Worm (Caenorhabditis elegans) whole organism, early embryonic: Measurements from ENCODE around the gene Y22D7AR.6.

Source experiments
- F13C5.2 ChIP-seq: sonication (generic microtip); optimal IDR thresholded peaks from 2 replicates; lab custom pipeline; 2017; ENCODE audit warnings: mild to moderate bottlenecking, missing genetic modification characterization, inconsistent platforms, missing compliant biosample characterization
- ama-1 ChIP-seq: fragments of 150-350 bp; optimal IDR thresholded peaks from 2 replicates; lab custom pipeline; 2014
- ceh-13 ChIP-seq: fragments of 200-800 bp; sonication (Bioruptor generic); optimal IDR thresholded peaks from 2 replicates; lab custom pipeline; 2018; ENCODE audit warnings: mild to moderate bottlenecking, missing genetic modification characterization, missing compliant biosample characterization
- ceh-36 ChIP-seq: sonication (generic microtip); optimal IDR thresholded peaks from 2 replicates; lab custom pipeline; 2016; ENCODE audit warnings: missing genetic modification characterization, inconsistent platforms, missing compliant biosample characterization
- ets-7 ChIP-seq: sonication (generic microtip); optimal IDR thresholded peaks from 2 replicates; lab custom pipeline; 2016; ENCODE audit warnings: missing genotype, missing genetic modification characterization, missing compliant biosample characterization
- flt-1 ChIP-seq: fragments of 200-800 bp; sonication (Bioruptor generic); IDR thresholded peaks from 2 replicates; pipeline ENCODE4 v1.3.6; 2022; ENCODE audit warnings: missing genetic modification characterization, missing compliant biosample characterization
- hmbx-1 ChIP-seq: sonication (generic microtip); optimal IDR thresholded peaks from 2 replicates; lab custom pipeline; 2016; ENCODE audit warnings: mild to moderate bottlenecking, missing genetic modification characterization, missing compliant biosample characterization
- hmg-4 ChIP-seq: fragments of 200-800 bp; sonication (Bioruptor generic); optimal IDR thresholded peaks from 2 replicates; lab custom pipeline; 2018; ENCODE audit warnings: mild to moderate bottlenecking, missing genetic modification characterization, missing compliant biosample characterization
- hnd-1 ChIP-seq: sonication (generic microtip); optimal IDR thresholded peaks from 2 replicates; lab custom pipeline; 2016; ENCODE audit warnings: missing genetic modification characterization, missing compliant biosample characterization
- pes-1 ChIP-seq: fragments of 200-800 bp; sonication (Bioruptor generic); IDR thresholded peaks from 2 replicates; pipeline ENCODE4 v1.3.6; 2022; ENCODE audit warnings: missing genetic modification reagents, missing genetic modification characterization, missing compliant biosample characterization
- scrt-1 ChIP-seq: fragments of 200-800 bp; sonication (Bioruptor generic); IDR thresholded peaks from 2 replicates; pipeline ENCODE4 v1.3.6; 2022; ENCODE audit warnings: missing genetic modification characterization, missing compliant biosample characterization
- sea-1 ChIP-seq: fragments of 200-800 bp; sonication (Bioruptor generic); conservative IDR thresholded peaks from 2 replicates; pipeline ENCODE4 v1.3.6; 2022; ENCODE audit warnings: missing genetic modification characterization, missing compliant biosample characterization
- tbx-11 ChIP-seq: fragments of 200-800 bp; sonication (Bioruptor generic); IDR thresholded peaks from 2 replicates; pipeline ENCODE4 v1.3.6; 2022; ENCODE audit warnings: missing genetic modification characterization, missing compliant biosample characterization
- tbx-37 ChIP-seq: fragments of 200-800 bp; sonication (Bioruptor generic); conservative IDR thresholded peaks from 2 replicates; pipeline ENCODE4 v1.3.6; 2022; ENCODE audit warnings: missing genetic modification reagents, missing genetic modification characterization, missing compliant biosample characterization

ce11 chrIII:1634270-1634669 lies 42.3 kb downstream of the Y22D7AR.6 start, which contains the start of gene Y22D7AL.11:
- no peak for TF ChIP-seq ama-1
- no peak for TF ChIP-seq sea-1 (GFP tag; lab: Robert Waterston, UW)
- TF ChIP-seq ceh-13 (GFP tag; lab: Kevin White, UChicago) = no peak
- no peak for TF ChIP-seq hnd-1 (tag; lab: Kevin White, UChicago)
- TF ChIP-seq F13C5.2 (tag; lab: Kevin White, UChicago) = no peak
- TF ChIP-seq tbx-11 = no peak
- no peak for TF ChIP-seq hmg-4 (GFP tag; lab: Kevin White, UChicago)
- no peak for TF ChIP-seq scrt-1
- no peak for TF ChIP-seq flt-1 (GFP tag; lab: Robert Waterston, UW)
- no peak for TF ChIP-seq ceh-36 (tag; lab: Kevin White, UChicago)
- no peak for TF ChIP-seq hmbx-1 (tag; lab: Kevin White, UChicago)
- no peak for TF ChIP-seq pes-1
- TF ChIP-seq tbx-37 (GFP tag; lab: Robert Waterston, UW) = no peak
- TF ChIP-seq ets-7 = no peak
